Worm (Caenorhabditis elegans) whole organism, L4 larva: Measurements from ENCODE around the gene icln-1.

ENCODE experiments used
- F37D6.2 ChIP-seq: sonication (generic microtip); optimal IDR thresholded peaks from 2 replicates; lab custom pipeline; 2016; ENCODE audit warnings: mild to moderate bottlenecking, missing genetic modification characterization, missing compliant biosample characterization
- F44E2.7 ChIP-seq: fragments of 200-800 bp; sonication (Bioruptor generic); IDR thresholded peaks from 2 replicates; pipeline ENCODE4 v2.1.2; 2022; ENCODE audit warnings: missing genetic modification characterization, missing compliant biosample characterization
- R02D3.7 ChIP-seq: fragments of 150-350 bp; sonication (generic microtip); optimal IDR thresholded peaks from 3 replicates; lab custom pipeline; 2014; ENCODE audit warnings: missing biosample characterization, missing genetic modification characterization
- T20F7.1 ChIP-seq: fragments of 200-800 bp; sonication (Bioruptor generic); optimal IDR thresholded peaks from 2 replicates; lab custom pipeline; 2018; ENCODE audit warnings: mild to moderate bottlenecking, missing genetic modification characterization, missing compliant biosample characterization
- Y5F2A.4 ChIP-seq: fragments of 200-800 bp; sonication (Bioruptor generic); optimal IDR thresholded peaks from 2 replicates; lab custom pipeline; 2018; ENCODE audit warnings: mild to moderate bottlenecking, missing genetic modification characterization, missing compliant biosample characterization
- aly-2 ChIP-seq: sonication (generic microtip); optimal IDR thresholded peaks from 2 replicates; lab custom pipeline; 2018; ENCODE audit warnings: missing biosample characterization, missing genetic modification characterization
- attf-4 ChIP-seq: sonication (generic microtip); optimal IDR thresholded peaks from 3 replicates; lab custom pipeline; 2017; ENCODE audit warnings: missing biosample characterization, missing genetic modification characterization
- ceh-20 ChIP-seq: fragments of 200-800 bp; sonication (Bioruptor generic); IDR thresholded peaks from 2 replicates; pipeline ENCODE4 v1.3.6; 2022; ENCODE audit warnings: missing genetic modification reagents, missing genetic modification characterization, missing compliant biosample characterization
- ceh-28 ChIP-seq: fragments of 150-350 bp; optimal IDR thresholded peaks from 2 replicates; lab custom pipeline; 2014; ENCODE audit warnings: missing biosample characterization, missing genetic modification reagents, missing genetic modification characterization
- ces-1 ChIP-seq: fragments of 150-350 bp; sonication (generic microtip); optimal IDR thresholded peaks from 4 replicates; lab custom pipeline; 2014; ENCODE audit warnings: missing biosample characterization, missing genetic modification reagents, missing genetic modification characterization
- cey-2 ChIP-seq: sonication (generic microtip); optimal IDR thresholded peaks from 3 replicates; lab custom pipeline; 2017; ENCODE audit warnings: missing genetic modification characterization, mild to moderate bottlenecking, missing compliant biosample characterization, antibody characterized with exemption, borderline replicate concordance; ENCODE audit not compliant: insufficient read depth
- daf-12 ChIP-seq: fragments of 150-350 bp; optimal IDR thresholded peaks from 2 replicates; lab custom pipeline; 2014; ENCODE audit warnings: missing biosample characterization, missing genetic modification reagents, missing genetic modification characterization
- daf-16 ChIP-seq, 3 experiments: sonication (generic microtip); optimal IDR thresholded peaks; 2 replicates each; lab custom pipeline; 2016 to 2017; ENCODE audit warnings: missing genetic modification characterization in 3 of 3, missing genetic modification reagents in 3 of 3, mild to moderate bottlenecking in 2 of 3, missing compliant biosample characterization in 2 of 3, missing biosample characterization in 1 of 3, moderate library complexity in 1 of 3
- daf-8 ChIP-seq: fragments of 200-800 bp; sonication (Bioruptor generic); IDR thresholded peaks from 2 replicates; pipeline ENCODE4 v1.3.6; 2022; ENCODE audit warnings: missing genetic modification characterization, missing compliant biosample characterization
- dmd-6 ChIP-seq: fragments of 200-800 bp; sonication (Bioruptor generic); IDR thresholded peaks from 2 replicates; pipeline ENCODE4 v1.3.6; 2022; ENCODE audit warnings: missing genetic modification reagents, missing genetic modification characterization, missing compliant biosample characterization
- dmd-9 ChIP-seq: fragments of 200-800 bp; sonication (Bioruptor generic); IDR thresholded peaks from 2 replicates; pipeline ENCODE4 v1.3.6; 2022; ENCODE audit warnings: missing genetic modification reagents, missing genetic modification characterization, missing compliant biosample characterization
- duxl-1 ChIP-seq: sonication (generic microtip); optimal IDR thresholded peaks from 2 replicates; lab custom pipeline; 2016; ENCODE audit warnings: mild to moderate bottlenecking, missing genetic modification characterization, moderate library complexity, missing compliant biosample characterization; ENCODE audit not compliant: poor library complexity
- dve-1 ChIP-seq: sonication (generic microtip); optimal IDR thresholded peaks from 2 replicates; lab custom pipeline; 2017; ENCODE audit warnings: antibody characterized with exemption, mild to moderate bottlenecking, missing genetic modification characterization, missing compliant biosample characterization; ENCODE audit not compliant: insufficient read depth
- egl-27 ChIP-seq: sonication (generic microtip); optimal IDR thresholded peaks from 3 replicates; lab custom pipeline; 2017; ENCODE audit warnings: missing biosample characterization, missing genetic modification reagents, missing genetic modification characterization
- egl-43 ChIP-seq: fragments of 200-800 bp; sonication (Bioruptor generic); IDR thresholded peaks from 2 replicates; pipeline ENCODE4 v1.3.6; 2022; ENCODE audit warnings: missing genetic modification reagents, missing genetic modification characterization, missing compliant biosample characterization
- fkh-10 ChIP-seq: fragments of 150-350 bp; optimal IDR thresholded peaks from 2 replicates; lab custom pipeline; 2014; ENCODE audit warnings: missing biosample characterization, missing genetic modification reagents, missing genetic modification characterization
- fos-1 ChIP-seq: fragments of 150-350 bp; optimal IDR thresholded peaks from 2 replicates; lab custom pipeline; 2014; ENCODE audit warnings: missing biosample characterization, missing genetic modification characterization
- hif-1 ChIP-seq, 2 experiments: sonication (generic microtip); optimal IDR thresholded peaks; 2 replicates each; lab custom pipeline; 2016 to 2017; ENCODE audit warnings: missing compliant biosample characterization in 2 of 2, missing genetic modification characterization in 2 of 2, missing genetic modification reagents in 2 of 2, missing genotype in 2 of 2, mild to moderate bottlenecking in 1 of 2
- hlh-11 ChIP-seq: fragments of 200-800 bp; sonication (Bioruptor generic); optimal IDR thresholded peaks from 2 replicates; lab custom pipeline; 2018; ENCODE audit warnings: mild to moderate bottlenecking, missing genetic modification characterization, missing compliant biosample characterization
- lim-7 ChIP-seq: fragments of 200-800 bp; sonication (Bioruptor generic); IDR thresholded peaks from 2 replicates; pipeline ENCODE4 v1.3.6; 2022; ENCODE audit warnings: missing genetic modification characterization, missing compliant biosample characterization
- lin-1 ChIP-seq: fragments of 200-800 bp; sonication (Bioruptor generic); IDR thresholded peaks from 2 replicates; pipeline ENCODE4 v1.3.6; 2022; ENCODE audit warnings: missing genetic modification reagents, missing genetic modification characterization, missing compliant biosample characterization
- lin-15B ChIP-seq: fragments of 150-350 bp; sonication (generic microtip); optimal IDR thresholded peaks from 3 replicates; lab custom pipeline; 2014; ENCODE audit warnings: missing biosample characterization, missing genetic modification characterization
- lsy-2 ChIP-seq, 2 experiments: fragments of 150-350 bp in 1 of 2; sonication (generic microtip) in 1 of 2; optimal IDR thresholded peaks; 2 replicates each; lab custom pipeline; 2014 to 2017; ENCODE audit warnings: missing biosample characterization in 2 of 2, missing genetic modification characterization in 2 of 2
- madf-9 ChIP-seq: fragments of 200-800 bp; sonication (Bioruptor generic); conservative IDR thresholded peaks from 2 replicates; pipeline ENCODE4 v1.3.6; 2022; ENCODE audit warnings: missing genetic modification reagents, missing genetic modification characterization, missing compliant biosample characterization
- mdl-1 ChIP-seq, 2 experiments: fragments of 150-350 bp in 1 of 2; sonication (generic microtip) in 1 of 2; optimal IDR thresholded peaks; 2 replicates each; lab custom pipeline; 2014 to 2017; ENCODE audit warnings: missing biosample characterization in 2 of 2, missing genetic modification characterization in 2 of 2
- mdt-29 ChIP-seq: fragments of 200-800 bp; sonication (Bioruptor generic); IDR thresholded peaks from 2 replicates; pipeline ENCODE4 v1.3.6; 2022; ENCODE audit warnings: missing genetic modification reagents, missing genetic modification characterization, missing compliant biosample characterization
- mes-2 ChIP-seq: sonication (generic microtip); optimal IDR thresholded peaks from 2 replicates; lab custom pipeline; 2016; ENCODE audit warnings: missing genotype, mild to moderate bottlenecking, missing genetic modification characterization, missing compliant biosample characterization; ENCODE audit not compliant: poor library complexity, severe bottlenecking
- mxl-2 ChIP-seq: fragments of 200-800 bp; sonication (Bioruptor generic); conservative IDR thresholded peaks from 2 replicates; pipeline ENCODE4 v1.3.6; 2022; ENCODE audit warnings: missing genetic modification reagents, missing genetic modification characterization, missing compliant biosample characterization
- mxl-3 ChIP-seq: fragments of 200-800 bp; sonication (Bioruptor generic); optimal IDR thresholded peaks from 2 replicates; lab custom pipeline; 2018; ENCODE audit warnings: mild to moderate bottlenecking, missing genetic modification characterization, missing compliant biosample characterization
- nhr-237 ChIP-seq: sonication (generic microtip); optimal IDR thresholded peaks from 2 replicates; lab custom pipeline; 2017; ENCODE audit warnings: missing biosample characterization, missing genetic modification characterization
- nhr-28 ChIP-seq: fragments of 150-350 bp; optimal IDR thresholded peaks from 2 replicates; lab custom pipeline; 2014; ENCODE audit warnings: missing biosample characterization, missing genetic modification characterization
- nhr-42 ChIP-seq: fragments of 200-800 bp; sonication (Bioruptor generic); IDR thresholded peaks from 2 replicates; pipeline ENCODE4 v1.3.6; 2022; ENCODE audit warnings: missing genetic modification characterization, missing compliant biosample characterization
- nhr-6 ChIP-seq: fragments of 150-350 bp; optimal IDR thresholded peaks from 2 replicates; lab custom pipeline; 2014; ENCODE audit warnings: missing biosample characterization, missing genetic modification characterization
- nhr-76 ChIP-seq: fragments of 150-350 bp; optimal IDR thresholded peaks from 2 replicates; lab custom pipeline; 2014; ENCODE audit warnings: missing biosample characterization, missing genetic modification characterization
- pha-4 ChIP-seq, 2 experiments: fragments of 150-350 bp in 1 of 2; fragments of 200-800 bp in 1 of 2; sonication (Bioruptor generic) in 1 of 2; IDR thresholded peaks in 1 of 2; optimal IDR thresholded peaks in 1 of 2; 2 replicates each; pipeline versions ENCODE4 v1.3.6 to Lab custom; 2014 to 2022; ENCODE audit warnings: missing genetic modification characterization in 2 of 2, missing genetic modification reagents in 2 of 2, missing biosample characterization in 1 of 2, missing compliant biosample characterization in 1 of 2
- pqm-1 ChIP-seq: sonication (generic microtip); optimal IDR thresholded peaks from 2 replicates; lab custom pipeline; 2017; ENCODE audit warnings: missing biosample characterization, missing genetic modification characterization
- set-16 ChIP-seq: fragments of 200-800 bp; sonication (Bioruptor generic); IDR thresholded peaks from 2 replicates; pipeline ENCODE4 v1.3.6; 2022; ENCODE audit warnings: missing genetic modification reagents, missing genetic modification characterization, missing compliant biosample characterization
- snpc-1.2 ChIP-seq: fragments of 200-800 bp; sonication (Bioruptor generic); IDR thresholded peaks from 2 replicates; pipeline ENCODE4 v1.3.6; 2022; ENCODE audit warnings: missing genetic modification reagents, missing genetic modification characterization, missing compliant biosample characterization
- tag-97 ChIP-seq: fragments of 200-800 bp; sonication (Bioruptor generic); IDR thresholded peaks from 2 replicates; pipeline ENCODE4 v1.3.6; 2022; ENCODE audit warnings: missing genetic modification characterization, missing compliant biosample characterization
- unc-130 ChIP-seq: sonication (generic microtip); optimal IDR thresholded peaks from 2 replicates; lab custom pipeline; 2016; ENCODE audit warnings: missing genetic modification reagents, missing genetic modification characterization, missing compliant biosample characterization
- unc-62 ChIP-seq, 3 experiments: fragments of 150-350 bp in 1 of 3; sonication (generic microtip); optimal IDR thresholded peaks in 2 of 3; peaks in 1 of 3; 1 replicate in 1 of 3; 2 replicates in 2 of 3; lab custom pipeline; 2014 to 2017; ENCODE audit warnings: missing biosample characterization in 3 of 3, missing genetic modification characterization in 3 of 3, missing genetic modification reagents in 3 of 3, missing genotype in 1 of 3
- zfp-2 ChIP-seq: sonication (generic microtip); optimal IDR thresholded peaks from 2 replicates; lab custom pipeline; 2016; ENCODE audit warnings: mild to moderate bottlenecking, missing genetic modification characterization, missing compliant biosample characterization
- zfp-3 ChIP-seq: fragments of 200-800 bp; sonication (Bioruptor generic); conservative IDR thresholded peaks from 2 replicates; pipeline ENCODE4 v1.3.6; 2022; ENCODE audit warnings: missing genetic modification reagents, missing genetic modification characterization, missing compliant biosample characterization
- zip-11 ChIP-seq: fragments of 200-800 bp; sonication (Bioruptor generic); IDR thresholded peaks from 2 replicates; pipeline ENCODE4 v1.3.6; 2022; ENCODE audit warnings: missing genetic modification characterization, missing compliant biosample characterization
- ztf-7 ChIP-seq: fragments of 150-350 bp; optimal IDR thresholded peaks from 2 replicates; lab custom pipeline; 2014; ENCODE audit warnings: missing biosample characterization, missing genetic modification characterization

icln-1 gene

DNA sequence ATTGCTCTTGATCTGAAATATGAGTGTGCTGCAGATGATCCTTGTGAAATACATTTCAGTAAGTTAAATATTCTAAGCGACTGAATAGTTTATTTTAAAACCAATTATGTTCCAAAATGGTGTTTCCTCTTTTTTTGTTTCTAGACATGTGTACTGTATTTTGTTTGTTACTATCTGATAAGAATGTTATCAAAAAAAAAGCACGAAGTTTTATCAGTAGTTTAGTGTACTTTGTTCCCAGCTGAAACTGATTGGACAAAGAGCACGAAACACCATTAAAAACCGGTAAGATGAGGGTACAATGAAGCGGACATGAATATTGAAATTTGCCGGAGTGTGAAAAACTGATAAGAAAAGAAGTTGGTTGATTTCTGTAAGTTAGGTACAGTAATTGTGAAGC lies 25.3 kb downstream of the icln-1 start:
- peak; percentile 24 for TF ChIP-seq T20F7.1 (GFP tag; lab: Kevin White, UChicago)
- TF ChIP-seq tag-97 (GFP tag; lab: Robert Waterston, UW): no peak
- no peak for TF ChIP-seq nhr-42 (GFP tag; lab: Robert Waterston, UW)
- TF ChIP-seq R02D3.7 (tag; lab: Kevin White, UChicago): no peak
- TF ChIP-seq fos-1 (tag; lab: Kevin White, UChicago): no peak
- TF ChIP-seq cey-2 (tag; lab: Kevin White, UChicago): no peak
- no peak for TF ChIP-seq lin-1 (GFP tag; lab: Robert Waterston, UW)
- TF ChIP-seq zip-11: no peak
- no peak for TF ChIP-seq nhr-28 (tag; lab: Kevin White, UChicago)
- no peak for TF ChIP-seq zfp-2 (tag; lab: Kevin White, UChicago)
- TF ChIP-seq snpc-1.2 (GFP tag; lab: Robert Waterston, UW): no peak
- peak; percentile 66 for TF ChIP-seq dve-1 (tag; lab: Kevin White, UChicago)
- TF ChIP-seq ceh-20: no peak
- TF ChIP-seq mxl-2 (GFP tag; lab: Robert Waterston, UW): no peak
- no peak for TF ChIP-seq mdt-29 (GFP tag; lab: Robert Waterston, UW)
- TF ChIP-seq attf-4 (tag; lab: Kevin White, UChicago): no peak
- no peak for TF ChIP-seq lsy-2 (tag; optimal IDR thresholded peaks at IDR 0.05; lab: Kevin White, UChicago)
- no peak for TF ChIP-seq ceh-28
- no peak for TF ChIP-seq hif-1 (tag; optimal IDR thresholded peaks at IDR 0.05; lab: Kevin White, UChicago)
- TF ChIP-seq hlh-11: peak; percentile 57
- no peak for TF ChIP-seq daf-8 (GFP tag; lab: Robert Waterston, UW)
- peak; percentile 44; the same call in 1 of the 2 replicates for TF ChIP-seq dmd-6 (GFP tag; lab: Robert Waterston, UW)
- TF ChIP-seq mes-2 (tag; lab: Kevin White, UChicago): no peak
- TF ChIP-seq lin-15B: no peak
- no peak for TF ChIP-seq nhr-237
- no peak for TF ChIP-seq fkh-10
- TF ChIP-seq aly-2 (tag; lab: Kevin White, UChicago): no peak
- no peak for TF ChIP-seq duxl-1 (tag; lab: Kevin White, UChicago)
- TF ChIP-seq daf-12 (tag; lab: Kevin White, UChicago): no peak
- TF ChIP-seq lim-7: no peak
- no peak for TF ChIP-seq daf-16 (GFP tag; optimal IDR thresholded peaks at IDR 0.05; lab: Kevin White, UChicago)
- TF ChIP-seq daf-16 (tag; optimal IDR thresholded peaks at IDR 0.05; lab: Kevin White, UChicago): peak; percentile 57
- no peak for TF ChIP-seq mxl-3
- no peak for TF ChIP-seq unc-62 (GFP tag; optimal IDR thresholded peaks at IDR 0.05 in 1 of 2; lab: Kevin White, UChicago)
- no peak for TF ChIP-seq unc-62 (tag; optimal IDR thresholded peaks at IDR 0.05; lab: Kevin White, UChicago)
- TF ChIP-seq nhr-76 (tag; lab: Kevin White, UChicago): no peak
- no peak for TF ChIP-seq ces-1 (GFP tag; lab: Kevin White, UChicago)
- TF ChIP-seq F44E2.7: no peak
- no peak for TF ChIP-seq Y5F2A.4
- no peak for TF ChIP-seq madf-9 (GFP tag; lab: Robert Waterston, UW)
- TF ChIP-seq dmd-9 (GFP tag; lab: Robert Waterston, UW): no peak
- TF ChIP-seq zfp-3: no peak
- TF ChIP-seq set-16: no peak
- no peak for TF ChIP-seq nhr-6 (tag; lab: Kevin White, UChicago)
- TF ChIP-seq egl-43 (GFP tag; lab: Robert Waterston, UW): no peak
- TF ChIP-seq unc-130 (GFP tag; lab: Kevin White, UChicago): no peak
- TF ChIP-seq ztf-7: no peak
- TF ChIP-seq egl-27: no peak
- no peak for TF ChIP-seq F37D6.2 (tag; lab: Kevin White, UChicago)
- no peak for TF ChIP-seq pha-4 (GFP tag; IDR thresholded peaks at IDR 0.05; lab: Robert Waterston, UW)
- no peak for TF ChIP-seq pha-4 (tag; optimal IDR thresholded peaks at IDR 0.05; lab: Kevin White, UChicago)
- peak; percentile 40 for TF ChIP-seq pqm-1 (tag; lab: Kevin White, UChicago)
- no peak for TF ChIP-seq mdl-1 (tag; optimal IDR thresholded peaks at IDR 0.05; lab: Kevin White, UChicago)
